Worm (Caenorhabditis elegans): ENCODE measurements around the gene hpo-34.

DNA sequence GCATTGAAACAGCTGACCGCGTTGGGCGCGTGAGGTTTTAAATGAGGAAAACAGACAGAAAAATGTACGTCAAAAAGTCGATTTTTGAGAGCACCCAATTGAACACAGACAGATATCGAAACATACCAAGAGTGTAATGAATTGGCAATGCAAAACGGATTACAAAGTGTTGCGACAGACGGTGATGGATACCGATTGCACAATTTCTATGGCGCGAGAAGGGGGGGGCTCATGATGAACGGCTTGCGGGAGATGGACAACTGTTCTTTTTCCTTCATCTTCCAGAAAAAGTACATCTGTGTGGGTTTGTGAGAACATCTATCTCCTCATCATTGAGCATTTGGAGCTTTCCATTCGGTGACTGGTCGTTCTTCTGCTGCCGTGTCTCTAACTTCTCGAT is 55.3 kb downstream of the hpo-34 start:
- TF ChIP-seq pqm-1 (tag; optimal IDR thresholded peaks at IDR 0.05): no peak
- TF ChIP-seq ztf-4 (tag; optimal IDR thresholded peaks at IDR 0.05): no peak
- no peak for TF ChIP-seq sox-4 (tag; optimal IDR thresholded peaks at IDR 0.05)
- TF ChIP-seq mdl-1 (tag; optimal IDR thresholded peaks at IDR 0.05): no peak
- no peak for TF ChIP-seq lsy-2 (tag; optimal IDR thresholded peaks at IDR 0.05)

All from whole organism, L1 larva.